Worm (Caenorhabditis elegans) whole organism, L3 larva: ENCODE results near the gene W03F9.4.

ENCODE experiments used
- ceh-16 ChIP-seq: sonication (generic microtip); optimal IDR thresholded peaks from 2 replicates; lab custom pipeline; 2017; ENCODE audit warnings: missing biosample characterization, missing genetic modification characterization
- tbx-2 ChIP-seq: sonication (generic microtip); optimal IDR thresholded peaks from 2 replicates; lab custom pipeline; 2016; ENCODE audit warnings: mild to moderate bottlenecking, missing genetic modification characterization, missing compliant biosample characterization

ce11 chrV:185124-185523 lies 33.9 kb upstream of the W03F9.4 start:
- TF ChIP-seq tbx-2 (tag; lab: Kevin White, UChicago): no peak
- TF ChIP-seq ceh-16 (tag; lab: Kevin White, UChicago): no peak
